Fruit fly (Drosophila melanogaster): ENCODE measurements around the gene Gr68a.
A peak's percentile ranks its signal among the peaks of the same experiment; 100 is the strongest.

Gr68a gene

DNA sequence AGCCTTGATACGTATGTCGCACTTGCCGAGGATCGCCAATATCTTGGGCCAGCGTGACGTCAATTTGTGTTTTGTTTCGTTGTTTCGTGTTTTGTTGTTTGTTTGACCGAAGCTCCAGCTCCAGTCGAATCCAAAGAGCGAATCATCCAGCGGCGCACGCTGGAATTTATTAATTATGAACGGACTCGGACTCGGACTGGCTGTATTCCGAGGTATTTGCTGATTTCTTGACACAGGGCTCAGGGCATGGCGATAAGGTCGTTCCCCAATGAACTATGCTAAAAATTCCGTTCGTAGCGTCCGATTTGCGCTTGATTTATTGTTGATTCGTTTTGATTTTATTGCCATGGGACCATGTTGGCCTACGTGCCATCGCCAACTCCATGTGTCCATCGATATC lies 34.2 kb upstream of the Gr68a start (continued):
- TF ChIP-seq CG15514 (GFP tag; optimal IDR thresholded peaks at IDR 0.05) (no peak), CG11247 (GFP tag; IDR thresholded peaks at IDR 0.05) (no peak), Abd-B (GFP tag; optimal IDR thresholded peaks at IDR 0.05) (no peak), pita (GFP tag; optimal IDR thresholded peaks at IDR 0.05) (no peak), CG12769 (tag; optimal IDR thresholded peaks at IDR 0.05) (peak; percentile 58), pzg (GFP tag; optimal IDR thresholded peaks at IDR 0.05) (no peak), CG13894 (tag; optimal IDR thresholded peaks at IDR 0.05) (peak; percentile 64), Dbx (GFP tag; IDR thresholded peaks at IDR 0.05) (no peak), B-H1 (GFP tag; IDR thresholded peaks at IDR 0.05) (no peak), chinmo (GFP tag; IDR thresholded peaks at IDR 0.05; ENCODE audit: partially characterized antibody) (0 out of 4 replicates have a peak, but pooled peaks have one; percentile 48), CG6791 (GFP tag; IDR thresholded peaks at IDR 0.05; ENCODE audit: partially characterized antibody) (no peak)

DNA sequence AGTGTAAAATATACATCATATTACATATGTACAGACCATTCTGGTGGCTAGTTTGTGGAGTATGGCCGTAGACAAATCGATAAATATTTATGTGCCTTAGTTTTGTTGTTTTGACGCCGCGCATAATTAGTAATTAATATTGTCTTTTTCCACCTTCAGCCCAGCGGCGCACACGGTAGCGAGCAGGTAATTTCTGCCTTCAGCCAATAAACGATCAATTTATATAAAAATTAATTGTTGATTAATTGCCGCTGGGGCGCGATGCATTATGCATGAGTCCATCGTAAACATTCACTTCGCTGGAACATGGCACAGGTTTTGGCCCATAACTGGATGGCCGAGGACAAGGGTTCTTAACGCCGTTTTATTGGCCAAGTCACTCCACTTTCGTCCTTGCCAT lies 33.8 kb upstream of the Gr68a start:
- TF ChIP-seq vvl (GFP tag; IDR thresholded peaks at IDR 0.05): peak; percentile 69
- peak; percentile 46 for TF ChIP-seq Med (GFP tag)
- no peak for TF ChIP-seq lbe (GFP tag; optimal IDR thresholded peaks at IDR 0.05)
- TF ChIP-seq CG11723 (GFP tag; optimal IDR thresholded peaks at IDR 0.05): no peak
- 0 out of 2 replicates have a peak, but pooled peaks have one; percentile 14 for TF ChIP-seq onecut (GFP tag; IDR thresholded peaks at IDR 0.05)
- peak; percentile 35 for TF ChIP-seq Vsx1 (GFP tag; optimal IDR thresholded peaks at IDR 0.05)
- peak; percentile 2 for TF ChIP-seq nom (GFP tag; optimal IDR thresholded peaks at IDR 0.05)
- peak; percentile 53; the same call in 1 of the 2 replicates for TF ChIP-seq Awh (GFP tag; IDR thresholded peaks at IDR 0.05)

dm6 chr3L:11717993-11718392 lies 33.1 kb upstream of the Gr68a start:
- TF ChIP-seq sd (tag; optimal IDR thresholded peaks at IDR 0.05) (peak; percentile 87), Xrp1 (GFP tag; IDR thresholded peaks at IDR 0.05) (no peak), CG8089 (GFP tag; optimal IDR thresholded peaks at IDR 0.05) (no peak), CG8765 (GFP tag; IDR thresholded peaks at IDR 0.05) (no peak), al (GFP tag; IDR thresholded peaks at IDR 0.05) (no peak), oc (tag; optimal IDR thresholded peaks at IDR 0.05) (no peak), CG4282 (GFP tag; optimal IDR thresholded peaks at IDR 0.05) (no peak), amos (GFP tag; IDR thresholded peaks at IDR 0.05; ENCODE audit: partially characterized antibody) (no peak), fd102C (GFP tag; optimal IDR thresholded peaks at IDR 0.05) (no peak), CG13894 (tag; optimal IDR thresholded peaks at IDR 0.05) (peak; percentile 95), CG2120 (GFP tag; optimal IDR thresholded peaks at IDR 0.05) (no peak), CG18011 (GFP tag; optimal IDR thresholded peaks at IDR 0.05) (peak; percentile 5), CG34422 (GFP tag; IDR thresholded peaks at IDR 0.05) (no peak)

dm6 chr3L:11720780-11721179 lies 30.3 kb upstream of the Gr68a start, which contains the start of gene Bmcp:
Gene Bmcp (plus strand): TSS chr3L:11720934.
- peak; percentile 14 for TF ChIP-seq CG13296 (GFP tag; optimal IDR thresholded peaks at IDR 0.05)
- no peak for TF ChIP-seq CG3847 (GFP tag; IDR thresholded peaks at IDR 0.05)
- TF ChIP-seq CG17912 (GFP tag; optimal IDR thresholded peaks at IDR 0.05): peak; percentile 21
- TF ChIP-seq Dp (GFP tag; optimal IDR thresholded peaks at IDR 0.05): peak; percentile 90
- TF ChIP-seq CG12219 (GFP tag; optimal IDR thresholded peaks at IDR 0.05): no peak
- TF ChIP-seq CG11504 (tag; optimal IDR thresholded peaks at IDR 0.05): peak; percentile 30
- TF ChIP-seq nmo (GFP tag; optimal IDR thresholded peaks at IDR 0.05): peak; percentile 3
- 0 out of 2 replicates have a peak, but pooled peaks have one; percentile 30 for TF ChIP-seq sna (GFP tag; IDR thresholded peaks at IDR 0.05; ENCODE audit: partially characterized antibody)
- no peak for TF ChIP-seq fru (optimal IDR thresholded peaks at IDR 0.05)
- TF ChIP-seq pho (GFP tag; optimal IDR thresholded peaks at IDR 0.05): peak; percentile 16
- TF ChIP-seq CG10209 (GFP tag; optimal IDR thresholded peaks at IDR 0.05): no peak
- TF ChIP-seq CG1603 (tag; optimal IDR thresholded peaks at IDR 0.05): peak; percentile 46
- no peak for TF ChIP-seq CG6689 (GFP tag; IDR thresholded peaks at IDR 0.05)
- peak; percentile 29 for TF ChIP-seq trem (tag; optimal IDR thresholded peaks at IDR 0.05)
- TF ChIP-seq E2f2 (GFP tag; IDR thresholded peaks at IDR 0.05): peak; percentile 94
- TF ChIP-seq ci (GFP tag; IDR thresholded peaks at IDR 0.05): peak; percentile 33; the same call in 1 of the 3 replicates
- TF ChIP-seq pzg (GFP tag; optimal IDR thresholded peaks at IDR 0.05): peak; percentile 65
- TF ChIP-seq CG8924 (tag; optimal IDR thresholded peaks at IDR 0.05): no peak

Data from whole organism, embryonic.